Fruit fly (Drosophila melanogaster): ENCODE results near the gene CG11885.
A peak's percentile ranks its signal among the peaks of the same experiment; 100 is the strongest.

CG11885 gene

dm6 chr2L:434439-434838 lies 13.2 kb upstream of the CG11885 start:
- no peak for TF ChIP-seq dmrt93B (GFP tag; optimal IDR thresholded peaks at IDR 0.05)
- TF ChIP-seq Myc (optimal IDR thresholded peaks at IDR 0.05) = no peak
- no peak for TF ChIP-seq dl (GFP tag; optimal IDR thresholded peaks at IDR 0.05; ENCODE audit: insufficient read depth in 1 of 2, partially characterized antibody in 2 of 2)
- no peak for TF ChIP-seq Dif (GFP tag; optimal IDR thresholded peaks at IDR 0.05; ENCODE audit: partially characterized antibody)
- TF ChIP-seq foxo (GFP tag; optimal IDR thresholded peaks at IDR 0.05) = no peak

DNA sequence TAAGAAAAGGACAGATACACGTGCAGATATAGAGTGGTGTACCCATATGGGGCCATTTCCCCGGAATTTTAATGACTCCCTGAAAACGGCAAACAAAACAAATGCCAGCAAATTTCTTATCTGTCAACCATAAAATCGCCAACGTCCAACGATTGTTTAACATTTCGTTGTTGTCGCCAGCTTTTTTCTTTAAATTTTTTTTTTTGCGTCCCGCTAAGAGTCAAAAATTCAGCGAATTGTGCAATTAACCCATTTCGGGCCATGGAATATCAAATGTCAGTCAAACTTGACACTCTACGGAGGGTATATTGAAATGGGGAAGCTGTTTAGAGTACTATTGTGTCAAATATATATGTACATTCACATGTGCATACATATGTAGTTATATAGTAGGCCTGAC lies 10.9 kb upstream of the CG11885 start:
- no peak for TF ChIP-seq Vsx2 (GFP tag; optimal IDR thresholded peaks at IDR 0.05; ENCODE audit: partially characterized antibody)
- TF ChIP-seq Hr78 (GFP tag; optimal IDR thresholded peaks at IDR 0.05) = no peak
- no peak for TF ChIP-seq Jra (GFP tag; optimal IDR thresholded peaks at IDR 0.05)
- TF ChIP-seq N (GFP tag; optimal IDR thresholded peaks at IDR 0.05) = no peak
- TF ChIP-seq sv (GFP tag; optimal IDR thresholded peaks at IDR 0.05) = no peak
- no peak for TF ChIP-seq dl (GFP tag; optimal IDR thresholded peaks at IDR 0.05; ENCODE audit: insufficient read depth in 1 of 2, partially characterized antibody in 2 of 2)
- TF ChIP-seq dmrt93B (GFP tag; optimal IDR thresholded peaks at IDR 0.05) = no peak
- TF ChIP-seq dsf (GFP tag; optimal IDR thresholded peaks at IDR 0.05; ENCODE audit: borderline replicate concordance) = no peak

- TF ChIP-seq Hr78 (GFP tag; optimal IDR thresholded peaks at IDR 0.05) (no peak), Hr83 (GFP tag; optimal IDR thresholded peaks at IDR 0.05; ENCODE audit: poor library complexity, severe bottlenecking) (no peak), Dif (GFP tag; optimal IDR thresholded peaks at IDR 0.05; ENCODE audit: partially characterized antibody) (peak; percentile 29), dl (GFP tag; optimal IDR thresholded peaks at IDR 0.05; ENCODE audit: insufficient read depth in 1 of 2, partially characterized antibody in 2 of 2) (peak in 1 of 2 experiments; percentile 19), foxo (GFP tag; optimal IDR thresholded peaks at IDR 0.05) (no peak)
Observed at dm6 chr2L:431629-431984, 10.4 kb upstream of the CG11885 start.

- TF ChIP-seq HLH106 (tag; optimal IDR thresholded peaks at IDR 0.05) = no peak
- peak; percentile 36 for TF ChIP-seq sage (GFP tag; optimal IDR thresholded peaks at IDR 0.05)
- peak; percentile 15 for TF ChIP-seq Hr83 (GFP tag; optimal IDR thresholded peaks at IDR 0.05; ENCODE audit: poor library complexity, severe bottlenecking)
- peak; percentile 88 for TF ChIP-seq CrebA (GFP tag; optimal IDR thresholded peaks at IDR 0.05; ENCODE audit: borderline replicate concordance)
- TF ChIP-seq Sp1 (GFP tag; optimal IDR thresholded peaks at IDR 0.05) = peak; percentile 16
- no peak for TF ChIP-seq sv (GFP tag; optimal IDR thresholded peaks at IDR 0.05)
- no peak for TF ChIP-seq pan (optimal IDR thresholded peaks at IDR 0.05)
- TF ChIP-seq Hnf4 (GFP tag; optimal IDR thresholded peaks at IDR 0.05) = peak; percentile 2
- peak; percentile 13 for TF ChIP-seq brk (GFP tag; optimal IDR thresholded peaks at IDR 0.05)
- peak; percentile 12 for TF ChIP-seq OdsH (GFP tag; optimal IDR thresholded peaks at IDR 0.05)
- TF ChIP-seq foxo (GFP tag; optimal IDR thresholded peaks at IDR 0.05) = peak in 1 of 2 experiments; percentile 53
- peak; percentile 8 for TF ChIP-seq rgr (GFP tag; optimal IDR thresholded peaks at IDR 0.05)
- no peak for TF ChIP-seq Rel (GFP tag; optimal IDR thresholded peaks at IDR 0.05)
- peak; percentile 25 for TF ChIP-seq Rel (tag; optimal IDR thresholded peaks at IDR 0.05)
- TF ChIP-seq psq (GFP tag; optimal IDR thresholded peaks at IDR 0.05) = peak; percentile 40
Observed at dm6 chr2L:430820-431628, 9.8 kb upstream of the CG11885 start, which contains the start of gene ex. TSS of gene ex (plus strand) at chr2L:431227.

- TF ChIP-seq Mio (GFP tag; optimal IDR thresholded peaks at IDR 0.05) = peak; percentile 59
- peak; percentile 96 for TF ChIP-seq fru (GFP tag; optimal IDR thresholded peaks at IDR 0.05)
- peak; percentile 93 for TF ChIP-seq rgr (GFP tag; optimal IDR thresholded peaks at IDR 0.05)
- no peak for TF ChIP-seq usp (GFP tag; optimal IDR thresholded peaks at IDR 0.05)
- no peak for TF ChIP-seq dl (GFP tag; optimal IDR thresholded peaks at IDR 0.05; ENCODE audit: insufficient read depth in 1 of 2, partially characterized antibody in 2 of 2)
- TF ChIP-seq Abd-B (GFP tag; optimal IDR thresholded peaks at IDR 0.05) = no peak
- TF ChIP-seq ey (GFP tag; optimal IDR thresholded peaks at IDR 0.05) = peak; percentile 96
- TF ChIP-seq woc (GFP tag; optimal IDR thresholded peaks at IDR 0.05) = peak; percentile 96
- TF ChIP-seq GATAd (GFP tag; optimal IDR thresholded peaks at IDR 0.05) = no peak
- peak; percentile 73 to 96 for TF ChIP-seq foxo (GFP tag; optimal IDR thresholded peaks at IDR 0.05)
- peak; percentile 89 for TF ChIP-seq dmrt93B (GFP tag; optimal IDR thresholded peaks at IDR 0.05)
- TF ChIP-seq dsf (GFP tag; optimal IDR thresholded peaks at IDR 0.05; ENCODE audit: borderline replicate concordance) = peak; percentile 82
- TF ChIP-seq h (GFP tag; optimal IDR thresholded peaks at IDR 0.05) = peak; percentile 97
- TF ChIP-seq br (GFP tag; optimal IDR thresholded peaks at IDR 0.05) = peak; percentile 96
- TF ChIP-seq psq (GFP tag; optimal IDR thresholded peaks at IDR 0.05) = peak; percentile 97
- peak; percentile 90 for TF ChIP-seq tai (GFP tag; optimal IDR thresholded peaks at IDR 0.05)
- TF ChIP-seq sage (GFP tag; optimal IDR thresholded peaks at IDR 0.05) = peak; percentile 93
- peak; percentile 89 for TF ChIP-seq brk (GFP tag; optimal IDR thresholded peaks at IDR 0.05)
- peak; percentile 0 for TF ChIP-seq sv (GFP tag; optimal IDR thresholded peaks at IDR 0.05)
- TF ChIP-seq Jra (GFP tag; optimal IDR thresholded peaks at IDR 0.05) = peak; percentile 76
- no peak for TF ChIP-seq lola (GFP tag; optimal IDR thresholded peaks at IDR 0.05)
- no peak for TF ChIP-seq pan (optimal IDR thresholded peaks at IDR 0.05)
- TF ChIP-seq CG32264 (GFP tag; optimal IDR thresholded peaks at IDR 0.05) = peak; percentile 87
- TF ChIP-seq Rel (GFP tag; optimal IDR thresholded peaks at IDR 0.05) = no peak
- peak; percentile 61 for TF ChIP-seq Rel (tag; optimal IDR thresholded peaks at IDR 0.05)
- no peak for TF ChIP-seq N (GFP tag; optimal IDR thresholded peaks at IDR 0.05)
- peak; percentile 95 for TF ChIP-seq OdsH (GFP tag; optimal IDR thresholded peaks at IDR 0.05)
Observed at dm6 chr2L:429680-430484, 8.6 kb upstream of the CG11885 start.

All from whole organism, wandering third instar larva.